Fruit fly (Drosophila melanogaster): ENCODE results near the gene Mst87F.
A peak's percentile ranks its signal among the peaks of the same experiment; 100 is the strongest.

DNA sequence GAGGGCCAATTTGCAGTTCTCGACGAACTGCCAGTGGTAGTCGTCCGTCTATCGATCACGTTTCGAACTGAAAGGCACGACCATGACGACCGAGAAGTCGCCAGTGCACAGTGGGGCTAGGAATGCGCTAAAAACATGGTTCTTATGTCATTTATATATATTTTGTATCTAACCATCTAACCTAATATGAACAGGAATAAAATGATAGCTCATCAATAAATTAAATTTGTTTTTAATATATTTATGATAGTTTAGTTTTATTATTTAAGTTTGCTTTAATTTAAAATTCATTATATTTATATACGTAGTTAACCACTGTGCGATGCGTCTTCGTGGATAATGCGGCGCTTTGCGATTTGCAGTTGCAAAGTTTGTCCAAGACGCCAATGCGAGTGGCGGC lies 15.8 kb upstream of the Mst87F start:
- no peak for TF ChIP-seq Abd-B (GFP tag; optimal IDR thresholded peaks at IDR 0.05)
- no peak for TF ChIP-seq pan (optimal IDR thresholded peaks at IDR 0.05)
- TF ChIP-seq Dif (GFP tag; optimal IDR thresholded peaks at IDR 0.05; ENCODE audit: partially characterized antibody): no peak
- peak; percentile 12 for TF ChIP-seq HLH106 (tag; optimal IDR thresholded peaks at IDR 0.05)
- peak; percentile 2 for TF ChIP-seq sage (GFP tag; optimal IDR thresholded peaks at IDR 0.05)
- TF ChIP-seq fru (GFP tag; optimal IDR thresholded peaks at IDR 0.05): peak; percentile 27
- TF ChIP-seq Mio (GFP tag; optimal IDR thresholded peaks at IDR 0.05): no peak
- no peak for TF ChIP-seq Jra (GFP tag; optimal IDR thresholded peaks at IDR 0.05)
